Worm (Caenorhabditis elegans): Measurements from ENCODE around the gene K04D7.6.

The K04D7.6 gene

DNA sequence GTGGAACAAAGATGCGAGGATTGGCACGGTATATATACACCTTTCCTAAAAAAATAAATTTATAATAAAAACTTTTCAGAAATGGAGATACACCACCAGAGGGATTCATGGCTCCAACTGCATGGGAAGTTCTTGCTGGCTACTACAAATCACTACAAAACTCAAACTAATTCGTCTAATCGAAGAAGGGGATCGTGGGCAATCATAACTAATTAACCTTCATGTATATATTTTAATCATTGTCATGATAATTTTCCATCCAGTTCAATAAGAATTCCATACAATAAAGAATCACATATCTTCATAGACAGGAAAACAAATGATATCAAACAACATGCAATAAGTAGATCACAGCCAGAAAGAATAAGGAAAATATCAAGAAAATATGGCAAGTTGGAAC lies 42.0 kb downstream of the K04D7.6 start:
- no peak for TF ChIP-seq egl-27 (tag; optimal IDR thresholded peaks at IDR 0.05)
- TF ChIP-seq ztf-11 (tag; optimal IDR thresholded peaks at IDR 0.05): no peak
- no peak for TF ChIP-seq F37D6.2 (tag; optimal IDR thresholded peaks at IDR 0.05)
- peak; percentile 28; the same call in 1 of the 2 replicates for TF ChIP-seq lin-38 (GFP tag; IDR thresholded peaks at IDR 0.05)
- no peak for TF ChIP-seq nhr-76 (tag; optimal IDR thresholded peaks at IDR 0.05)
- TF ChIP-seq mxl-3 (GFP tag; optimal IDR thresholded peaks at IDR 0.05): no peak
- TF ChIP-seq rbr-2 (tag; optimal IDR thresholded peaks at IDR 0.05): no peak

DNA sequence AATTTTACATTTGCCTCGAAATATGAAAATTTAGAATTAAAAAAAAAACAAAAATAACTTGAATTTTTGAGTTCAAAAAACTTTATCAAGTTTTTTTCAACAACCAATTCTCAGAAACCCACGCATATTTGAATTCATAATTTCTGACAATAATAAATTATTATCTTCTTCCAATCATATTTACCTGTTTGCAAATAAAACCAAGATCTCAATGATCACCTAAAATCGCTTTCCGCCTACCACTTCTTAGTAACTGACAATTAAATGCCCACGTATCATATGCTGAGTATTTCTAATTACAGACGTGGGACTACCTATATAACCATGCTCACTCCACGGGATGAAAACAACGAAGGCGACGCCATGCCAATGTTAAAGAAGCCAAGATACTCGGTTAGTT lies 44.4 kb downstream of the K04D7.6 start, which contains the start of gene pps-1:
TSS of gene pps-1 (plus strand) at position 301 of the 400 bp plus-strand sequence.
- TF ChIP-seq fos-1 (tag; optimal IDR thresholded peaks at IDR 0.05) (no peak), tra-1 (GFP tag; IDR thresholded peaks at IDR 0.05) (no peak), dmd-6 (GFP tag; IDR thresholded peaks at IDR 0.05) (no peak), R02D3.7 (tag; optimal IDR thresholded peaks at IDR 0.05) (no peak), daf-19 (GFP tag; conservative IDR thresholded peaks at IDR 0.05) (0 out of 2 replicates have a peak, but pooled peaks have one; percentile 13), zip-11 (GFP tag; IDR thresholded peaks at IDR 0.05) (no peak), lin-39 (tag; optimal IDR thresholded peaks at IDR 0.05) (no peak)

DNA sequence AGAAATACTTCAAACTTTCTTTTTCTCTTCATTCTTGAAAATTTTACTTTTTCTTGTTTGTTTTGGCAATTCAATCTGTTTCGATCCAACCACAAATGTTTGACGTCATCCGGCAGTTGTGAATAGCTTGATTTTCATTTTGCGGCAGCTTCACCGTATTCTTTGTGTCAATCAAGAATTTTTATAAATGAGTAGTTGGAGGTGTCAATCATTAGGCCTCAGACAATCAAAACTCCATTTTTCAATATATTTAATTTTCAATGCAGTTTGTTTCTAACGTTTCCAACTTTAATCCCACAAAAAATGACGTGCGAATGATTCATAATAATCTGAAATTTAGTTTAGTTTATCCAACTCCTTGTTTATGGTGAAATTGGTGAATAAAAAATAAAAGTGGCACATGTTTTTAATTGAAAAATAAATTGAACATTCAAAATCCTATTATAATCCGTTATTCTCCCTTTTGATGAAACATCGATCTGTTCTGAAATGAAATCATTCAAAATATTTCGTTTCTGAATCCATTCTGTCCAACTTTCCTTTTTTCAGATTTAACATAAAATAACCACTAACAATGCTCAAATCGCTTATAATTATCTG lies 48.5 kb downstream of the K04D7.6 start, which contains the start of gene ttr-53:
TSS of gene ttr-53 (plus strand) at position 550 of the 600 bp plus-strand sequence.
- TF ChIP-seq dmd-6 (GFP tag; IDR thresholded peaks at IDR 0.05): 0 out of 2 replicates have a peak, but pooled peaks have one; percentile 11
- TF ChIP-seq Y75B8A.6 (GFP tag; IDR thresholded peaks at IDR 0.05): no peak
- TF ChIP-seq daf-12 (tag; optimal IDR thresholded peaks at IDR 0.05): no peak
- peak; percentile 30 for TF ChIP-seq aha-1 (tag)
- no peak for TF ChIP-seq lin-38 (GFP tag; IDR thresholded peaks at IDR 0.05)
- TF ChIP-seq spr-1 (tag; optimal IDR thresholded peaks at IDR 0.05): no peak
- TF ChIP-seq lin-39 (tag; optimal IDR thresholded peaks at IDR 0.05): no peak

DNA sequence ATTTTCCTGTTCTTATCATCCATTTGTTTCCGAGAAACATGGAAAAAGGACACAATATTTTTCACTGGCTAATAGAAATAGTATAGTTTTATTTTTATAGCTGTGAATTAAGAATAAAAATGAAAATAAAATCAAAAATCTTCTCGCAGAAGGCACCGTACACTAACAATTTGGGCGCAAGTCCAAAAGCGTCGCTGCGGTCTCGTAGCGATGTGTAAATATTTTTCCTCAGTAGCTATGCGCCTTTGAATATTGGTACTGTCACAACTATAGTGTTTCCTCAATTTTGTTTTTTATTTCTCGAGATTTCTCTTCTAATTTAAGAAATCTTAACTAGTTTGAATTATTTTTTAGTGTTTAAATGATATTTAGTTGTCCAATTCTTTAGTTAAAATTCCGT lies 49.0 kb downstream of the K04D7.6 start:
- TF ChIP-seq snpc-1.2 (GFP tag; IDR thresholded peaks at IDR 0.05) (peak; percentile 63; the same call in 1 of the 2 replicates), lin-38 (GFP tag; IDR thresholded peaks at IDR 0.05) (no peak)

DNA sequence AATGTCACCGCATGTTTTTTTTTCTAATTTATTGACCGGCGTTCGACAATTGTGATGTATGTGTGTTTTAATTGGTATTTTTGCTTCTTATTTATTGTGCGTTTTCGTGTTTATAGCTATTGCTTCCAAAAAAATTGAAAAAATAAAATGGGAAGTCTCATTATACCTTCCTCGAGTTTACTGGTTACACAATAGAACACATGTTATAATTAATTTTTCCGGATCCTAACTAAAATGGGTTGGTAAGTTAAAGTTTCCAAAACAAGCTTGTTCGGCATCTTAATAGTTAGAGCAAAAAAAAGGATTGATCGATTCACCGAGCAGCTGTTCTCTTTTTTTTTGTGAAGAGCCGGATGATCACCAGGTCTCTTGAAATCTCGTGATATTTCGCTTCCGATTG lies 50.6 kb downstream of the K04D7.6 start, which contains the start of gene ttr-54:
TSS of gene ttr-54 (plus strand) at position 301 of the 400 bp plus-strand sequence.
- TF ChIP-seq hlh-30 (tag; optimal IDR thresholded peaks at IDR 0.05; ENCODE audit: insufficient read depth) (peak; percentile 10), unc-62 (GFP tag; optimal IDR thresholded peaks at IDR 0.05 in 1 of 2) (no peak), unc-62 (tag; optimal IDR thresholded peaks at IDR 0.05) (no peak)

All from whole organism, L4 larva.